Worm (Caenorhabditis elegans) whole organism, L2 larva: ENCODE measurements around the gene brc-2.

Experiments
- C34F6.9 ChIP-seq: fragments of 150-350 bp; optimal IDR thresholded peaks from 2 replicates; lab custom pipeline; 2014; ENCODE audit warnings: missing biosample characterization, missing genetic modification characterization
- F13H6.1 ChIP-seq: sonication (generic microtip); optimal IDR thresholded peaks from 2 replicates; lab custom pipeline; 2016; ENCODE audit warnings: missing genetic modification characterization, missing compliant biosample characterization
- R02D3.7 ChIP-seq: fragments of 150-350 bp; optimal IDR thresholded peaks from 2 replicates; lab custom pipeline; 2014; ENCODE audit warnings: missing biosample characterization, missing genetic modification characterization
- ZK546.5 ChIP-seq: sonication (generic microtip); optimal IDR thresholded peaks from 2 replicates; lab custom pipeline; 2017; ENCODE audit warnings: missing biosample characterization, missing genetic modification characterization
- alr-1 ChIP-seq: fragments of 150-350 bp; optimal IDR thresholded peaks from 2 replicates; lab custom pipeline; 2014; ENCODE audit warnings: missing biosample characterization, missing genetic modification characterization
- aly-2 ChIP-seq: fragments of 150-350 bp; optimal IDR thresholded peaks from 2 replicates; lab custom pipeline; 2014; ENCODE audit warnings: missing biosample characterization, missing genetic modification characterization
- ama-1 ChIP-seq: fragments of 150-350 bp; optimal IDR thresholded peaks from 2 replicates; lab custom pipeline; 2018; ENCODE audit warnings: inconsistent platforms
- blmp-1 ChIP-seq: sonication (generic microtip); optimal IDR thresholded peaks from 2 replicates; lab custom pipeline; 2017; ENCODE audit warnings: missing genetic modification characterization, mild to moderate bottlenecking, missing compliant biosample characterization, antibody characterized with exemption, moderate library complexity; ENCODE audit not compliant: insufficient read depth
- ceh-16 ChIP-seq: fragments of 150-350 bp; optimal IDR thresholded peaks from 2 replicates; lab custom pipeline; 2014; ENCODE audit warnings: missing biosample characterization, missing genetic modification characterization
- ceh-82 ChIP-seq: fragments of 150-350 bp; optimal IDR thresholded peaks from 2 replicates; lab custom pipeline; 2014; ENCODE audit warnings: missing biosample characterization, missing genetic modification characterization
- crh-2 ChIP-seq: sonication (generic microtip); optimal IDR thresholded peaks from 2 replicates; lab custom pipeline; 2017; ENCODE audit warnings: missing biosample characterization, missing genetic modification characterization
- dmd-4 ChIP-seq: sonication (generic microtip); optimal IDR thresholded peaks from 2 replicates; lab custom pipeline; 2017; ENCODE audit warnings: missing biosample characterization, missing genetic modification characterization
- egl-27 ChIP-seq: sonication (generic microtip); optimal IDR thresholded peaks from 3 replicates; lab custom pipeline; 2017; ENCODE audit warnings: missing biosample characterization, missing genetic modification reagents, missing genetic modification characterization
- elt-1 ChIP-seq: fragments of 150-350 bp; optimal IDR thresholded peaks from 2 replicates; lab custom pipeline; 2014; ENCODE audit warnings: missing biosample characterization, missing genetic modification characterization
- elt-3 ChIP-seq: sonication (generic microtip); optimal IDR thresholded peaks from 2 replicates; lab custom pipeline; 2017; ENCODE audit warnings: missing biosample characterization, missing genetic modification characterization
- fos-1 ChIP-seq: fragments of 150-350 bp; optimal IDR thresholded peaks from 2 replicates; lab custom pipeline; 2014; ENCODE audit warnings: missing biosample characterization, missing genetic modification characterization
- gmeb-1 ChIP-seq: fragments of 150-350 bp; optimal IDR thresholded peaks from 2 replicates; lab custom pipeline; 2014; ENCODE audit warnings: missing biosample characterization, missing genetic modification characterization
- lin-11 ChIP-seq: fragments of 150-350 bp; sonication (generic microtip); optimal IDR thresholded peaks from 2 replicates; lab custom pipeline; 2014; ENCODE audit warnings: missing biosample characterization, missing genetic modification characterization, inconsistent platforms, mixed read lengths
- lin-13 ChIP-seq: fragments of 150-350 bp; optimal IDR thresholded peaks from 2 replicates; lab custom pipeline; 2014; ENCODE audit warnings: missing biosample characterization, missing genetic modification reagents, missing genetic modification characterization
- lin-39 ChIP-seq: fragments of 150-350 bp; optimal IDR thresholded peaks from 2 replicates; lab custom pipeline; 2014; ENCODE audit warnings: missing biosample characterization, missing genetic modification reagents, missing genetic modification characterization
- lsy-2 ChIP-seq, 2 experiments: fragments of 150-350 bp in 1 of 2; sonication (generic microtip) in 1 of 2; optimal IDR thresholded peaks; 2 replicates each; lab custom pipeline; 2014 to 2017; ENCODE audit warnings: missing biosample characterization in 2 of 2, missing genetic modification characterization in 2 of 2
- mab-5 ChIP-seq: fragments of 150-350 bp; optimal IDR thresholded peaks from 2 replicates; lab custom pipeline; 2014; ENCODE audit warnings: missing biosample characterization, missing genetic modification characterization
- mbf-1 ChIP-seq: sonication (generic microtip); optimal IDR thresholded peaks from 2 replicates; lab custom pipeline; 2017; ENCODE audit warnings: missing biosample characterization, missing genetic modification characterization
- mdl-1 ChIP-seq, 2 experiments: fragments of 150-350 bp in 1 of 2; sonication (generic microtip) in 1 of 2; optimal IDR thresholded peaks; 2 replicates each; lab custom pipeline; 2017; ENCODE audit warnings: missing biosample characterization in 2 of 2, missing genetic modification characterization in 2 of 2
- nhr-10 ChIP-seq: sonication (generic microtip); optimal IDR thresholded peaks from 2 replicates; lab custom pipeline; 2017; ENCODE audit warnings: missing biosample characterization, missing genetic modification characterization
- nhr-11 ChIP-seq: fragments of 150-350 bp; optimal IDR thresholded peaks from 2 replicates; lab custom pipeline; 2014; ENCODE audit warnings: missing biosample characterization, missing genetic modification characterization
- nhr-12 ChIP-seq: fragments of 150-350 bp; optimal IDR thresholded peaks from 2 replicates; lab custom pipeline; 2014; ENCODE audit warnings: missing biosample characterization, missing genetic modification characterization
- nhr-129 ChIP-seq: fragments of 150-350 bp; optimal IDR thresholded peaks from 2 replicates; lab custom pipeline; 2014; ENCODE audit warnings: missing biosample characterization, missing genetic modification characterization
- nhr-21 ChIP-seq: fragments of 150-350 bp; optimal IDR thresholded peaks from 2 replicates; lab custom pipeline; 2014; ENCODE audit warnings: missing biosample characterization, missing genetic modification characterization
- nhr-23 ChIP-seq: fragments of 150-350 bp; optimal IDR thresholded peaks from 2 replicates; lab custom pipeline; 2014; ENCODE audit warnings: missing biosample characterization, missing genetic modification reagents, missing genetic modification characterization
- nhr-237 ChIP-seq: fragments of 150-350 bp; optimal IDR thresholded peaks from 2 replicates; lab custom pipeline; 2014; ENCODE audit warnings: missing biosample characterization, missing genetic modification characterization
- nhr-25 ChIP-seq: fragments of 150-350 bp; sonication (generic microtip); optimal IDR thresholded peaks from 3 replicates; lab custom pipeline; 2014; ENCODE audit warnings: missing biosample characterization, missing genetic modification characterization
- nhr-6 ChIP-seq: fragments of 150-350 bp; optimal IDR thresholded peaks from 2 replicates; lab custom pipeline; 2014; ENCODE audit warnings: missing biosample characterization, missing genetic modification characterization
- nhr-77 ChIP-seq: fragments of 150-350 bp; optimal IDR thresholded peaks from 2 replicates; lab custom pipeline; 2014; ENCODE audit warnings: missing biosample characterization, missing genetic modification characterization
- peb-1 ChIP-seq: fragments of 150-350 bp; optimal IDR thresholded peaks from 2 replicates; lab custom pipeline; 2014; ENCODE audit warnings: missing biosample characterization, missing genetic modification characterization
- sem-4 ChIP-seq: fragments of 150-350 bp; optimal IDR thresholded peaks from 2 replicates; lab custom pipeline; 2014; ENCODE audit warnings: missing biosample characterization, missing genetic modification reagents, missing genetic modification characterization
- skn-1 ChIP-seq: sonication (generic microtip); optimal IDR thresholded peaks from 2 replicates; lab custom pipeline; 2017; ENCODE audit warnings: missing biosample characterization, missing genetic modification characterization
- sma-3 ChIP-seq: sonication (generic microtip); optimal IDR thresholded peaks from 2 replicates; lab custom pipeline; 2016; ENCODE audit warnings: missing genetic modification reagents, missing genetic modification characterization, missing compliant biosample characterization
- sma-9 ChIP-seq, 2 experiments: fragments of 150-350 bp in 1 of 2; sonication (generic microtip) in 1 of 2; optimal IDR thresholded peaks; 2 replicates each; lab custom pipeline; 2014 to 2016; ENCODE audit warnings: missing genetic modification characterization in 2 of 2, mild to moderate bottlenecking in 1 of 2, missing biosample characterization in 1 of 2, missing compliant biosample characterization in 1 of 2, missing genetic modification reagents in 1 of 2, moderate library complexity in 1 of 2
- snpc-4 ChIP-seq: fragments of 150-350 bp; optimal IDR thresholded peaks from 2 replicates; lab custom pipeline; 2014; ENCODE audit warnings: missing biosample characterization, missing genetic modification characterization
- unc-39 ChIP-seq: fragments of 150-350 bp; optimal IDR thresholded peaks from 2 replicates; lab custom pipeline; 2014; ENCODE audit warnings: missing biosample characterization, missing genetic modification characterization
- unc-55 ChIP-seq: fragments of 150-350 bp; sonication (generic microtip); optimal IDR thresholded peaks from 3 replicates; lab custom pipeline; 2014; ENCODE audit warnings: missing biosample characterization, missing genetic modification reagents, missing genetic modification characterization
- unc-62 ChIP-seq: fragments of 150-350 bp; optimal IDR thresholded peaks from 2 replicates; lab custom pipeline; 2014; ENCODE audit warnings: missing biosample characterization, missing genetic modification reagents, missing genetic modification characterization
- zag-1 ChIP-seq: fragments of 150-350 bp; optimal IDR thresholded peaks from 2 replicates; lab custom pipeline; 2014; ENCODE audit warnings: missing biosample characterization, missing genetic modification characterization
- ztf-1 ChIP-seq: fragments of 200-800 bp; sonication (Bioruptor generic); conservative IDR thresholded peaks from 2 replicates; pipeline ENCODE4 v1.3.6; 2022; ENCODE audit warnings: missing genetic modification characterization, missing compliant biosample characterization
- ztf-11 ChIP-seq: sonication (generic microtip); optimal IDR thresholded peaks from 2 replicates; lab custom pipeline; 2017; ENCODE audit warnings: missing biosample characterization, missing genetic modification characterization
- ztf-4 ChIP-seq: fragments of 150-350 bp; optimal IDR thresholded peaks from 2 replicates; lab custom pipeline; 2014; ENCODE audit warnings: missing biosample characterization, missing genetic modification characterization

brc-2 gene

DNA sequence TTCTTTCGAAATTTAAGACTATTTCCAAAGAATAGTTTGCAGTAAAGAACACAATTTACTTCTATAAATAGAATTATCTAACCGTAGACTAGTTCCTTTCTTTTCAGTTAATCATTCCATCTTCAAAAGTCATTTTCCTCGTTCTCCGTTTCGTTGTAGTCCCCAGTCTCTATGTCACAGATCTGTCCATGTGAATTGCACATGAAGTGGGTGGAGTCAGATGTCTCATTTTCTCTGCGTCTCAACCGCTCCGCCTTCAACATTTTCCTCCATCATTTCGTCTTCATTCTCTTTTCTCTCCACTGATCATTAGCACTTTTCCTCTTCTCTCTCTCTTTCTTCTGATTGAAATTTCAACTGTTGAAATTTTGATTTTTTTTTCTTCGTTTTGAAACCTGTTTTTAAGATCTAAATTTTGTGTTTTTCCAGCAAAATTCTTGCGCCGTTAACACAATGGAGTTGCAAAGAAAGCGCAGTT lies 5.3 kb downstream of the brc-2 start, which contains the start of gene T07E3.4:
Gene T07E3.4 (plus strand): TSS at position 428 of the 478 bp plus-strand sequence.
- peak; percentile 66 for TF ChIP-seq blmp-1 (tag; lab: Kevin White, UChicago)
- no peak for TF ChIP-seq ZK546.5 (tag; lab: Kevin White, UChicago)
- TF ChIP-seq peb-1 (tag; lab: Kevin White, UChicago) = no peak
- no peak for TF ChIP-seq lin-11 (tag; lab: Kevin White, UChicago)
- TF ChIP-seq sma-9 (GFP tag; optimal IDR thresholded peaks at IDR 0.05; lab: Kevin White, UChicago) = peak; percentile 98
- no peak for TF ChIP-seq sma-9 (tag; optimal IDR thresholded peaks at IDR 0.05; lab: Kevin White, UChicago)
- peak; percentile 68 for TF ChIP-seq gmeb-1 (tag; lab: Kevin White, UChicago)
- no peak for TF ChIP-seq ceh-82 (tag; lab: Kevin White, UChicago)
- TF ChIP-seq lin-13 (GFP tag; lab: Kevin White, UChicago) = peak; percentile 47
- TF ChIP-seq nhr-12 (tag; lab: Kevin White, UChicago) = no peak
- TF ChIP-seq nhr-6 (tag; lab: Kevin White, UChicago) = peak; percentile 87
- no peak for TF ChIP-seq R02D3.7 (tag; lab: Kevin White, UChicago)
- TF ChIP-seq nhr-21 (tag; lab: Kevin White, UChicago) = peak; percentile 90
- TF ChIP-seq ztf-4 = peak; percentile 83
- peak; percentile 94 for TF ChIP-seq C34F6.9 (tag; lab: Kevin White, UChicago)
- TF ChIP-seq egl-27 (tag; lab: Kevin White, UChicago) = peak; percentile 96
- TF ChIP-seq fos-1 = peak; percentile 58
- no peak for TF ChIP-seq nhr-23 (tag; lab: Kevin White, UChicago)
- no peak for TF ChIP-seq nhr-11 (tag; lab: Kevin White, UChicago)
- no peak for TF ChIP-seq mbf-1
- peak; percentile 27 for TF ChIP-seq lin-39 (tag; lab: Kevin White, UChicago)
- TF ChIP-seq sma-3 (GFP tag; lab: Kevin White, UChicago) = peak; percentile 95
- peak; percentile 40 to 86 for TF ChIP-seq lsy-2 (tag; optimal IDR thresholded peaks at IDR 0.05; lab: Kevin White, UChicago)
- no peak for TF ChIP-seq ztf-11 (tag; lab: Kevin White, UChicago)
- peak; percentile 86 for TF ChIP-seq nhr-129 (tag; lab: Kevin White, UChicago)
- TF ChIP-seq nhr-25 (tag; lab: Kevin White, UChicago) = peak; percentile 90
- TF ChIP-seq ceh-16 = no peak
- TF ChIP-seq nhr-237 = no peak
- no peak for TF ChIP-seq zag-1
- no peak for TF ChIP-seq dmd-4 (tag; lab: Kevin White, UChicago)
- no peak for TF ChIP-seq skn-1 (tag; lab: Kevin White, UChicago)
- peak; percentile 91 for TF ChIP-seq crh-2 (tag; lab: Kevin White, UChicago)
- no peak for TF ChIP-seq snpc-4 (tag; lab: Kevin White, UChicago)
- peak; percentile 84 for TF ChIP-seq ama-1 (lab: Kevin White, UChicago)
- no peak for TF ChIP-seq unc-62 (GFP tag; lab: Kevin White, UChicago)
- TF ChIP-seq unc-55 = peak; percentile 61
- peak; percentile 21 for TF ChIP-seq mab-5
- peak; percentile 83 for TF ChIP-seq F13H6.1 (tag; lab: Kevin White, UChicago)
- TF ChIP-seq alr-1 (tag; lab: Kevin White, UChicago) = no peak
- no peak for TF ChIP-seq elt-1 (tag; lab: Kevin White, UChicago)
- peak; percentile 79 for TF ChIP-seq sem-4 (tag; lab: Kevin White, UChicago)
- TF ChIP-seq aly-2 (tag; lab: Kevin White, UChicago) = no peak
- no peak for TF ChIP-seq nhr-77 (tag; lab: Kevin White, UChicago)
- TF ChIP-seq unc-39 (tag; lab: Kevin White, UChicago) = no peak

DNA sequence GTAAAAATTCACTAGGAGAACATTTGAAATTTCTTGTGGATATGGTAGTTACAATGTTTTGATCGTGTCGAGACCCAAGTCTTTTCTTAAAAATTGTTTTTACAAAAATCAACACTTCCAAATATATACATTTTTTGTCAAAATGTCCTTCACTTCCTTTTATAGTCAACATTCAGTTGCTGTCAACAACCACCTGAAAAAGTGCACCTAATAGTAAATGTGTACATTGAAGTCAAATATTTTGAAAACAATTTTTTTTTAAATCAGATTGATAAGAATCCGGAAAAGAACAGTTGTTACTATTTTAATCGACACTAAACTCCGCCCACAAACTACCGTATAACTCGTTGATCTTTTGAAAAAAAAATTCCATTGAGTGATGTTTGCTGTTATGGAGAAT lies 7.2 kb downstream of the brc-2 start:
- TF ChIP-seq nhr-237 = no peak
- TF ChIP-seq dmd-4 (tag; lab: Kevin White, UChicago) = no peak
- TF ChIP-seq mdl-1 (tag; optimal IDR thresholded peaks at IDR 0.05; lab: Kevin White, UChicago) = no peak
- TF ChIP-seq ztf-1 = no peak
- TF ChIP-seq skn-1 (tag; lab: Kevin White, UChicago) = no peak
- no peak for TF ChIP-seq nhr-10 (tag; lab: Kevin White, UChicago)
- TF ChIP-seq zag-1 = no peak
- TF ChIP-seq unc-55 = no peak
- TF ChIP-seq elt-3 (tag; lab: Kevin White, UChicago) = no peak
- no peak for TF ChIP-seq nhr-12 (tag; lab: Kevin White, UChicago)
- TF ChIP-seq crh-2 (tag; lab: Kevin White, UChicago) = no peak
- TF ChIP-seq elt-1 (tag; lab: Kevin White, UChicago) = no peak
- TF ChIP-seq ceh-16 = no peak
- TF ChIP-seq unc-62 (GFP tag; lab: Kevin White, UChicago) = no peak
- no peak for TF ChIP-seq egl-27 (tag; lab: Kevin White, UChicago)
- TF ChIP-seq ZK546.5 (tag; lab: Kevin White, UChicago) = no peak
- TF ChIP-seq, all 48 proteins: peak for 0
